Worm (Caenorhabditis elegans) whole organism, early embryonic: ENCODE results near the gene vars-1.

Experiments used
- B0310.2 ChIP-seq: sonication (generic microtip); optimal IDR thresholded peaks from 2 replicates; lab custom pipeline; 2016; ENCODE audit warnings: mild to moderate bottlenecking, missing genetic modification characterization, missing compliant biosample characterization
- F13C5.2 ChIP-seq: sonication (generic microtip); optimal IDR thresholded peaks from 2 replicates; lab custom pipeline; 2017; ENCODE audit warnings: mild to moderate bottlenecking, missing genetic modification characterization, inconsistent platforms, missing compliant biosample characterization
- ama-1 ChIP-seq: fragments of 150-350 bp; optimal IDR thresholded peaks from 2 replicates; lab custom pipeline; 2014
- ets-7 ChIP-seq: sonication (generic microtip); optimal IDR thresholded peaks from 2 replicates; lab custom pipeline; 2016; ENCODE audit warnings: missing genotype, missing genetic modification characterization, missing compliant biosample characterization
- tra-4 ChIP-seq: sonication (generic microtip); optimal IDR thresholded peaks from 2 replicates; lab custom pipeline; 2017; ENCODE audit warnings: missing genetic modification characterization, missing compliant biosample characterization

DNA sequence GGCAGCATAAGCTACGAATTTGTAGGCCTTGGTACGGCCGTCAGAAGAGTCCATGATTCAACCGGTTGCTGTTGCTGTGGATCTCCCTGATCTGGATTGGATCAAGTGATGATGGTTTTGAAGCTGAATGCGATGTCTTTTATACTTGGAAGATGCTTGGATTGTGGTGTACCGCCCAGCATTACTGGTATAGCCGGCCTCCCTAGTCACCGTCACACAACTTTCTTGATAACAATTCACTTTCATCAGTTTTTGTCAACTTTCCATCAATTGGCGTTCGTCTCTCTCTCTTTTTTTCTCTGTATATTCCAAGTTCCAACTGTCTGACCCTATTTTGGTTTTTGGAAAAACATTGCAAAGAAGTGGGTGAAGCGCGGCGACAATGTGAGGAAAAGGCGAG is 19.6 kb downstream of the vars-1 start, which contains the start of gene col-43:
- no peak for TF ChIP-seq ets-7 (tag; lab: Kevin White, UChicago)
- no peak for TF ChIP-seq ama-1 (lab: Kevin White, UChicago)
- no peak for TF ChIP-seq tra-4 (tag; lab: Kevin White, UChicago)
- no peak for TF ChIP-seq B0310.2 (tag; lab: Kevin White, UChicago)
- TF ChIP-seq F13C5.2 (tag; lab: Kevin White, UChicago), result no peak
